Worm (Caenorhabditis elegans) whole organism, young adult: ENCODE measurements around the gene K03H6.5.
A peak's percentile ranks its signal among the peaks of the same experiment; 100 is the strongest.

Source experiments
- D2030.7 ChIP-seq: fragments of 200-800 bp; sonication (Bioruptor generic); IDR thresholded peaks from 2 replicates; pipeline ENCODE4 v1.3.6; 2022; ENCODE audit warnings: missing genetic modification reagents, missing genetic modification characterization, missing compliant biosample characterization
- F52B5.7 ChIP-seq: sonication (generic microtip); optimal IDR thresholded peaks from 2 replicates; lab custom pipeline; 2016; ENCODE audit warnings: mild to moderate bottlenecking, missing genetic modification characterization, missing compliant biosample characterization
- bed-2 ChIP-seq: fragments of 200-800 bp; sonication (Bioruptor generic); IDR thresholded peaks from 2 replicates; pipeline ENCODE4 v1.3.6; 2022; ENCODE audit warnings: missing genetic modification reagents, missing genetic modification characterization, missing compliant biosample characterization
- him-1 ChIP-seq: sonication (generic microtip); optimal IDR thresholded peaks from 2 replicates; lab custom pipeline; 2016; ENCODE audit warnings: missing genotype, missing genetic modification reagents, missing genetic modification characterization, missing compliant biosample characterization
- lin-35 ChIP-seq, 3 experiments: fragments of 150-350 bp in 2 of 3; sonication (generic microtip) in 1 of 3; optimal IDR thresholded peaks; 2 replicates each; lab custom pipeline; 2014 to 2018; ENCODE audit warnings: missing biosample characterization in 3 of 3, missing genetic modification characterization in 3 of 3, missing genetic modification reagents in 3 of 3
- nhr-90 ChIP-seq: sonication (generic microtip); optimal IDR thresholded peaks from 2 replicates; lab custom pipeline; 2016; ENCODE audit warnings: missing genotype, mild to moderate bottlenecking, missing genetic modification characterization, missing compliant biosample characterization
- pha-4 ChIP-seq: fragments of 150-350 bp; sonication (generic microtip); optimal IDR thresholded peaks from 2 replicates; lab custom pipeline; 2014; ENCODE audit warnings: missing biosample characterization, missing genetic modification reagents, missing genetic modification characterization
- snpc-4 ChIP-seq, 5 experiments: fragments of 150-350 bp in 1 of 5; sonication (generic microtip) in 4 of 5; optimal IDR thresholded peaks; 2 replicates each; lab custom pipeline; 2014 to 2018; ENCODE audit warnings: missing genetic modification characterization in 5 of 5, missing biosample characterization in 3 of 5, antibody characterized with exemption in 2 of 5, mild to moderate bottlenecking in 2 of 5, missing compliant biosample characterization in 2 of 5, missing genotype in 2 of 5, moderate library complexity in 2 of 5, missing genetic modification reagents in 1 of 5
- tbx-9 ChIP-seq: sonication (generic microtip); optimal IDR thresholded peaks from 2 replicates; lab custom pipeline; 2016; ENCODE audit warnings: borderline replicate concordance, missing genetic modification characterization, inconsistent platforms, missing compliant biosample characterization
- ztf-28 ChIP-seq: fragments of 200-800 bp; sonication (Bioruptor generic); IDR thresholded peaks from 2 replicates; pipeline ENCODE4 v1.3.6; 2022; ENCODE audit warnings: missing genetic modification reagents, missing genetic modification characterization, missing compliant biosample characterization

DNA sequence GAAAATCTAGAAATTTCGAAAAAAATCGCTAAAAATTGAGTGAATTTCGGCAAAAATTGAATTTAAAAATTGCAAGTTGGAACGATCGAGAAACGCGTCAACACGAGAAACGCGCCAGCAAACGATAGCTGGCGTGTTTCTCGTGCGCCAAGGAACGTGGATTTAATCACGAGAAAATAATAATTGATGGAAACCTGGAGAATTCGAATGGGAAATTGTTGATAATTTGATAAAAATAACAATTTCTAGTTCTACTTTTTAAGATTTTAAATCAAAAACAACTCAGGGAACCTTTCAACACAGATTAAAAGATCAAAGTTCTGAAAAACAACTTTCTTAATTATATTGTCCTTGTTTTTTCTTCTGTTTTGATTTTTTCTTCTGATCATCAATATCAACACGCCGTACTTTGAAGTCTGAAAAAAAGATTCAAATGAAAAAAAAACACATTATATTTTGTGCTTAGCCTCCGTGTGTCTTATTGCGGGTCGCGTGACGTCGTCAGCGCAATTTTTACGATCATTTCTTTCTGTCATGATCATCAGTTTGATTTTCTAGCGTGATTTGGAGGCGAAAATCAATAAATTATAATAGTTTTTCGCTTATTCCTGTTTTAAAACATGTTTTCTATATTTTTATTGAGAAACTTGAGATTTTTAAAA lies 40.1 kb downstream of the K03H6.5 start, which contains the start of gene npp-20:
- TF ChIP-seq D2030.7 (no peak; the same call in 1 of the 2 replicates), nhr-90 (tag; lab: Kevin White, UChicago) (no peak), F52B5.7 (tag; lab: Kevin White, UChicago) (no peak), ztf-28 (GFP tag; lab: Robert Waterston, UW) (no peak), lin-35 (GFP tag; optimal IDR thresholded peaks at IDR 0.05; lab: Kevin White, UChicago) (peak in 1 of 3 experiments; percentile 67), him-1 (tag; lab: Kevin White, UChicago) (no peak), pha-4 (tag; lab: Kevin White, UChicago) (no peak), tbx-9 (no peak), snpc-4 (GFP tag; optimal IDR thresholded peaks at IDR 0.05; lab: Kevin White, UChicago) (no peak), snpc-4 (tag; optimal IDR thresholded peaks at IDR 0.05; lab: Kevin White, UChicago) (peak in 3 of 4 experiments; percentile 19 to 44 (median 34)), bed-2 (GFP tag; lab: Robert Waterston, UW) (no peak)
